Worm (Caenorhabditis elegans) whole organism, L1 larva: Measurements from ENCODE around the gene ivd-1.
"Not testable (repeated sequence)": the region's sequence is repeated elsewhere in the genome, so short reads cannot be mapped to it uniquely, and the experiment has no call there.

ENCODE experiments used
- ama-1 ChIP-seq: fragments of 150-350 bp; optimal IDR thresholded peaks from 2 replicates; lab custom pipeline; 2014
- ceh-82 ChIP-seq, 3 experiments: fragments of 150-350 bp in 1 of 3; sonication (generic microtip) in 2 of 3; optimal IDR thresholded peaks; 2 replicates each; lab custom pipeline; 2014 to 2017; ENCODE audit warnings: missing biosample characterization in 3 of 3, missing genetic modification characterization in 3 of 3
- ces-1 ChIP-seq: fragments of 150-350 bp; optimal IDR thresholded peaks from 2 replicates; lab custom pipeline; 2014; ENCODE audit warnings: missing biosample characterization, missing genetic modification reagents, missing genetic modification characterization
- efl-1 ChIP-seq, 4 experiments: fragments of 150-350 bp; optimal IDR thresholded peaks in 3 of 4; peaks in 1 of 4; 1 replicate in 1 of 4; 2 replicates in 3 of 4; lab custom pipeline; 2014; ENCODE audit warnings: missing biosample characterization in 2 of 4, missing genetic modification characterization in 2 of 4, missing genetic modification reagents in 2 of 4
- lin-39 ChIP-seq: fragments of 150-350 bp; optimal IDR thresholded peaks from 2 replicates; lab custom pipeline; 2014; ENCODE audit warnings: missing biosample characterization, missing genetic modification reagents, missing genetic modification characterization

DNA sequence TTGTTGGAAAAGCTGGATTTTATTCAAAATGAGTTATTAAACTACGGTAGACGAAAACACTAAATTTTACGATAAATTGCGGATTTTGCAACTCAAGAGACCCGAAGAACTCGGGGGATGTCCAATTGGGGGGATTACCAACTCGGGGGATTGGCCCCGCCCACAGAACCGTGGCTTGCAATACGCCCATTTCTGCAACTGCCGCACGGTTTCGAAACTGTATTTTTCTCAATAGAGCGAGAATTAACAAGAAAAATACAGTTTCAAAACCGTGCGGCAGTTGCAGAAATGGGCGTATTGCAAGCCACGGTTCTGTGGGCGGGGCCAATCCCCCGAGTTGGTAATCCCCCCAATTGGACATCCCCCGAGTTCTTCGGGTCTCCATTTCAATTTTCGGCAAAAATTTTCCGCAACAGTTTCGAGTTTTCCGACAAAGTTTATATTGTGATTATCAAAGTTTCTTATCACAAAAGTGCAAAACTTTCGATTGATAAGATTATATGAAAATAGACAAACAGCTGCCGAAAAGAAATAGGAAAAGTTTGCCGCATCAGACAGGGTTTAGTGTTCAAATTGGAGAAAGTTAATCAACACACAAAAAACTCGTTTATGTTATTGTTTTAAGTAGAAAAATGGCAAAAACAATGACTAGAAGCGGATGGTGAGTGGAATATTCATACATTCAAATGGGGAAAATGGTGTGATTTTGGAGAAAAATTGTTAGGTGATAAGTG lies 1.3 kb upstream of the ivd-1 start:
- TF ChIP-seq efl-1 (optimal IDR thresholded peaks at IDR 0.05; lab: Kevin White, UChicago) (peak in 1 of 2 experiments; percentile 20), efl-1 (GFP tag; optimal IDR thresholded peaks at IDR 0.05 in 1 of 2; lab: Kevin White, UChicago) (peak in 1 of 2 experiments; percentile 89)
- not testable (repeated sequence) for TF ChIP-seq ama-1 (lab: Kevin White, UChicago); lin-39; ceh-82 (tag; optimal IDR thresholded peaks at IDR 0.05; lab: Kevin White, UChicago); ces-1 (GFP tag; lab: Kevin White, UChicago)
